Fruit fly (Drosophila melanogaster): ENCODE results near the gene Cyp4s3.
A peak's percentile ranks its signal among the peaks of the same experiment; 100 is the strongest.

Gene Cyp4s3

DNA sequence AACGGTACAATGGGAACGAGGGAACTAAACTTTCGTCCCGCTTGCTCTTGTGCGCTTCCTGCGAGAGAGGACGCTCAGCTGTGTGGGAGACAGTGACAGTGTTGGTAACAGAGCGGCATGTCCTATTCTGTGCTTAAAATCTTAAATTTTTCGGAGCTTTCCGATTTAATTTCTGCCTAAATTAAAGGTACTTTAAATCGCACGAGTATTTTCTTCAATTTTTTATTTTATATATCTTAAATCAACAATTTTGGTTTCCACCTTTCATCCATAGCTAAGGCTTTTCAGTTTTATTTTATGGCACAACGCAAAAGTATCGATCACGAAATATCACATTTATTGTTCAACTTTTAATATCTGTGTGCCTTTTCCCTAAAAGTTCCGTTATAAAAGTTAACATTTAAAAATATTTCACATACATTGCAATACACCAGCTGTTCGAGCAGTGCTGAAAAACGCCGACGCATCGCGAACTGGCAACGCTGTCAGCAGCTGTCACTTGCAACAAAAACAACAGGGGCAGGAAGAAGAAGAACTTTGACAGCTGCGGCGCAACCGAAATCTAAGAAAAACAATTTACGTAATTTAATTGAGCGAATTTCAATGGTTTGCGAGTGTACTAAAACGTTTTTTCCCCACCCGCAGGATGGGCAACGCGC lies 52.8 kb downstream of the Cyp4s3 start, which contains the start of the genes hiw and ND-B18 (continued):
- TF ChIP-seq schlank (tag; optimal IDR thresholded peaks at IDR 0.05): no peak
- no peak for TF ChIP-seq Bdp1 (GFP tag; optimal IDR thresholded peaks at IDR 0.05)
- TF ChIP-seq CG18619 (GFP tag; optimal IDR thresholded peaks at IDR 0.05): no peak
- TF ChIP-seq C15 (GFP tag; IDR thresholded peaks at IDR 0.05): no peak
- TF ChIP-seq otp (GFP tag; IDR thresholded peaks at IDR 0.05): no peak
- TF ChIP-seq CG2129 (GFP tag; IDR thresholded peaks at IDR 0.05; ENCODE audit: partially characterized antibody): no peak
- TF ChIP-seq Abd-B (GFP tag; optimal IDR thresholded peaks at IDR 0.05): no peak
- TF ChIP-seq Eip74EF (GFP tag; optimal IDR thresholded peaks at IDR 0.05): no peak
- peak; percentile 26 for TF ChIP-seq ind (GFP tag; optimal IDR thresholded peaks at IDR 0.05)
- TF ChIP-seq br (optimal IDR thresholded peaks at IDR 0.05): no peak
- peak; percentile 36 for TF ChIP-seq BEAF-32 (GFP tag; optimal IDR thresholded peaks at IDR 0.05)
- TF ChIP-seq esg (GFP tag; conservative IDR thresholded peaks at IDR 0.05): no peak
- peak; percentile 29 for TF ChIP-seq CG7987 (GFP tag; optimal IDR thresholded peaks at IDR 0.05)
- TF ChIP-seq Bteb2 (GFP tag; optimal IDR thresholded peaks at IDR 0.05): no peak
- TF ChIP-seq az2 (GFP tag; optimal IDR thresholded peaks at IDR 0.05): no peak
- TF ChIP-seq tgo (GFP tag; IDR thresholded peaks at IDR 0.05): no peak
- TF ChIP-seq tio (GFP tag; optimal IDR thresholded peaks at IDR 0.05): no peak
- no peak for TF ChIP-seq Dfd (GFP tag; optimal IDR thresholded peaks at IDR 0.05)
- TF ChIP-seq HLH54F (GFP tag; optimal IDR thresholded peaks at IDR 0.05): peak; percentile 17
- TF ChIP-seq nom (GFP tag; optimal IDR thresholded peaks at IDR 0.05): no peak
- TF ChIP-seq CG11504 (tag; optimal IDR thresholded peaks at IDR 0.05): no peak
- peak; percentile 63 for TF ChIP-seq CG15479 (GFP tag; optimal IDR thresholded peaks at IDR 0.05)
- no peak for TF ChIP-seq crol (GFP tag; IDR thresholded peaks at IDR 0.05)
- no peak for TF ChIP-seq BtbVII (GFP tag; optimal IDR thresholded peaks at IDR 0.05)
- TF ChIP-seq CG7271 (tag; optimal IDR thresholded peaks at IDR 0.05): no peak
- TF ChIP-seq CG13287 (GFP tag; IDR thresholded peaks at IDR 0.05; ENCODE audit: partially characterized antibody): peak; percentile 34; the same call in 1 of the 2 replicates
- no peak for TF ChIP-seq CG17612 (GFP tag; IDR thresholded peaks at IDR 0.05)
- TF ChIP-seq CG31388 (GFP tag; optimal IDR thresholded peaks at IDR 0.05): no peak
- peak; percentile 28; the same call in 1 of the 2 replicates for TF ChIP-seq Dref (GFP tag; IDR thresholded peaks at IDR 0.05)
- TF ChIP-seq CG12104 (GFP tag; optimal IDR thresholded peaks at IDR 0.05): peak; percentile 30
- TF ChIP-seq CG17568 (GFP tag; optimal IDR thresholded peaks at IDR 0.05): no peak
- TF ChIP-seq CG11560 (tag; IDR thresholded peaks at IDR 0.05): no peak
- no peak for TF ChIP-seq Kr (GFP tag; optimal IDR thresholded peaks at IDR 0.05)
- no peak for TF ChIP-seq CG1832 (GFP tag; optimal IDR thresholded peaks at IDR 0.05)
- TF ChIP-seq CG11247 (GFP tag; IDR thresholded peaks at IDR 0.05): no peak
- no peak for TF ChIP-seq Dad (GFP tag; optimal IDR thresholded peaks at IDR 0.05)
- no peak for TF ChIP-seq CG15011 (GFP tag; optimal IDR thresholded peaks at IDR 0.05)
- TF ChIP-seq Gsc (GFP tag; IDR thresholded peaks at IDR 0.05): no peak
- TF ChIP-seq chn (GFP tag; optimal IDR thresholded peaks at IDR 0.05): no peak
- no peak for TF ChIP-seq luna (GFP tag; optimal IDR thresholded peaks at IDR 0.05)
- TF ChIP-seq CG10321 (GFP tag; IDR thresholded peaks at IDR 0.05): no peak
- no peak for TF ChIP-seq CG11695 (GFP tag; IDR thresholded peaks at IDR 0.05)
- no peak for TF ChIP-seq sc (optimal IDR thresholded peaks at IDR 0.05)
- no peak for TF ChIP-seq sc (GFP tag; optimal IDR thresholded peaks at IDR 0.05)
- no peak for TF ChIP-seq crc (GFP tag; optimal IDR thresholded peaks at IDR 0.05)
- TF ChIP-seq CG9215 (GFP tag; IDR thresholded peaks at IDR 0.05): no peak
- TF ChIP-seq CG10959 (GFP tag; IDR thresholded peaks at IDR 0.05): no peak
- TF ChIP-seq tap (tag; optimal IDR thresholded peaks at IDR 0.05): no peak
- no peak for TF ChIP-seq CG18764 (GFP tag; optimal IDR thresholded peaks at IDR 0.05)
- TF ChIP-seq CG11456 (GFP tag; IDR thresholded peaks at IDR 0.05): peak; percentile 54; the same call in 1 of the 3 replicates
- peak; percentile 12 for TF ChIP-seq CG15601 (tag; optimal IDR thresholded peaks at IDR 0.05)

Measured in whole organism, embryonic.